Fruit fly (Drosophila melanogaster) Kc167 (cell line): Measurements from ENCODE around the gene Hexim.

Source experiments
- Sin3A ChIP-seq: fragments of >200 bp; optimal IDR thresholded peaks from 2 replicates; lab custom pipeline; 2018; ENCODE audit warnings: missing external identifiers
- psq ChIP-seq: fragments of >200 bp; optimal IDR thresholded peaks from 2 replicates; lab custom pipeline; 2017; ENCODE audit warnings: missing external identifiers
- ttk ChIP-seq: sonication (Bioruptor generic); optimal IDR thresholded peaks from 2 replicates; lab custom pipeline; 2017; ENCODE audit warnings: missing external identifiers

- TF ChIP-seq psq (lab: Kevin White, UChicago) (no peak), ttk (no peak), Sin3A (lab: Kevin White, UChicago) (no peak)
These were observed 46.0 kb downstream of the Hexim start for dm6 chr3R:14705270-14705669.
